Fruit fly (Drosophila melanogaster) whole organism, adult: Measurements from ENCODE around the gene CG15891.

Experiments
- CG11617 ChIP-seq: fragments of 200-800 bp; sonication (Bioruptor generic); optimal IDR thresholded peaks from 2 replicates; lab custom pipeline; 2017; ENCODE audit warnings: mild to moderate bottlenecking, missing biosample characterization, missing genetic modification reagents, missing genetic modification characterization
- CG12768 ChIP-seq: fragments of 200-800 bp; sonication (Bioruptor generic); optimal IDR thresholded peaks from 2 replicates; lab custom pipeline; 2017; ENCODE audit warnings: missing biosample characterization, missing genetic modification characterization, mild to moderate bottlenecking, moderate library complexity, missing genetic modification reagents
- CG14711 ChIP-seq: fragments of 200-800 bp; sonication (Bioruptor generic); optimal IDR thresholded peaks from 2 replicates; lab custom pipeline; 2018; ENCODE audit warnings: missing biosample characterization, mild to moderate bottlenecking, missing genetic modification characterization, moderate library complexity
- CG1620 ChIP-seq: fragments of 200-800 bp; sonication (Bioruptor generic); optimal IDR thresholded peaks from 2 replicates; lab custom pipeline; 2016; ENCODE audit warnings: missing biosample characterization, missing genetic modification characterization
- CG33017 ChIP-seq: fragments of 200-800 bp; sonication (Bioruptor generic); optimal IDR thresholded peaks from 2 replicates; lab custom pipeline; 2018; ENCODE audit warnings: missing biosample characterization, mild to moderate bottlenecking, missing genetic modification characterization, moderate library complexity
- CG5204 ChIP-seq: fragments of 200-800 bp; sonication (Bioruptor generic); optimal IDR thresholded peaks from 2 replicates; lab custom pipeline; 2016; ENCODE audit warnings: missing biosample characterization, missing genetic modification characterization
- CG7045 ChIP-seq: fragments of 200-800 bp; sonication (Bioruptor generic); optimal IDR thresholded peaks from 2 replicates; lab custom pipeline; 2017; ENCODE audit warnings: missing biosample characterization, mild to moderate bottlenecking, missing genetic modification characterization
- CG7101 ChIP-seq: fragments of 200-800 bp; sonication (Bioruptor generic); optimal IDR thresholded peaks from 2 replicates; lab custom pipeline; 2018; ENCODE audit warnings: missing biosample characterization, mild to moderate bottlenecking, missing genetic modification characterization, moderate library complexity
- Clk ChIP-seq: fragments of 200-800 bp; sonication (Bioruptor generic); optimal IDR thresholded peaks from 2 replicates; lab custom pipeline; 2017; ENCODE audit warnings: missing biosample characterization, missing genetic modification characterization
- Crg-1 ChIP-seq: fragments of 200-800 bp; sonication (Bioruptor generic); optimal IDR thresholded peaks from 2 replicates; lab custom pipeline; 2016; ENCODE audit warnings: missing biosample characterization, missing genetic modification characterization
- Hr96 ChIP-seq: fragments of 200-800 bp; sonication (Bioruptor generic); optimal IDR thresholded peaks from 2 replicates; lab custom pipeline; 2016; ENCODE audit warnings: missing biosample characterization, missing genetic modification characterization
- Mnt ChIP-seq: fragments of 200-800 bp; sonication (Bioruptor generic); optimal IDR thresholded peaks from 2 replicates; lab custom pipeline; 2016; ENCODE audit warnings: missing biosample characterization, mild to moderate bottlenecking, missing genetic modification characterization
- bab1 ChIP-seq: fragments of 200-800 bp; sonication (Bioruptor generic); optimal IDR thresholded peaks from 3 replicates; lab custom pipeline; 2019; ENCODE audit warnings: missing biosample characterization, mild to moderate bottlenecking, missing genetic modification characterization, moderate library complexity
- cic ChIP-seq: fragments of 200-800 bp; sonication (Bioruptor generic); optimal IDR thresholded peaks from 2 replicates; lab custom pipeline; 2017; ENCODE audit warnings: missing biosample characterization, mild to moderate bottlenecking, missing genetic modification characterization, moderate library complexity
- cnc ChIP-seq, 2 experiments: fragments of >200 bp; optimal IDR thresholded peaks; 2 replicates each; lab custom pipeline; 2017
- ovo ChIP-seq: fragments of 200-800 bp; sonication (Bioruptor generic); optimal IDR thresholded peaks from 2 replicates; lab custom pipeline; 2016; ENCODE audit warnings: missing biosample characterization, missing genetic modification characterization
- pad ChIP-seq: fragments of 200-800 bp; sonication (Bioruptor generic); optimal IDR thresholded peaks from 3 replicates; lab custom pipeline; 2017; ENCODE audit warnings: missing biosample characterization, missing genetic modification characterization, mild to moderate bottlenecking, moderate library complexity, missing genetic modification reagents
- tj ChIP-seq: fragments of 200-800 bp; sonication (Bioruptor generic); optimal IDR thresholded peaks from 3 replicates; lab custom pipeline; 2017; ENCODE audit warnings: missing biosample characterization, mild to moderate bottlenecking, missing genetic modification characterization, moderate library complexity
- toe ChIP-seq: fragments of 200-800 bp; sonication (Bioruptor generic); optimal IDR thresholded peaks from 2 replicates; lab custom pipeline; 2016; ENCODE audit warnings: missing biosample characterization, missing genetic modification characterization

CG15891 gene

dm6 chrX:6253701-6254100, 41.4 kb downstream of the CG15891 start:
- TF ChIP-seq CG14711 (tag; lab: Kevin White, UChicago) (no peak), CG7101 (no peak), bab1 (GFP tag; lab: Kevin White, UChicago) (no peak), CG33017 (tag; lab: Kevin White, UChicago) (no peak), tj (GFP tag; lab: Kevin White, UChicago) (no peak), Hr96 (GFP tag; lab: Kevin White, UChicago) (no peak), CG1620 (GFP tag; lab: Kevin White, UChicago) (no peak), cic (no peak), pad (GFP tag; lab: Kevin White, UChicago) (no peak), Crg-1 (GFP tag; lab: Kevin White, UChicago) (no peak), CG7045 (GFP tag; lab: Kevin White, UChicago) (no peak), ovo (GFP tag; lab: Kevin White, UChicago) (no peak), Clk (GFP tag; lab: Kevin White, UChicago) (no peak), CG12768 (GFP tag; lab: Kevin White, UChicago) (no peak), CG11617 (GFP tag; lab: Kevin White, UChicago) (no peak), cnc (optimal IDR thresholded peaks at IDR 0.05; lab: Kevin White, UChicago) (no peak), Mnt (GFP tag; lab: Kevin White, UChicago) (no peak), CG5204 (no peak)

dm6 chrX:6252897-6253540, 42.1 kb downstream of the CG15891 start:
- TF ChIP-seq CG14711 (tag; lab: Kevin White, UChicago) (no peak), CG7045 (GFP tag; lab: Kevin White, UChicago) (no peak), Hr96 (GFP tag; lab: Kevin White, UChicago) (no peak), CG5204 (no peak), CG11617 (GFP tag; lab: Kevin White, UChicago) (no peak), Mnt (GFP tag; lab: Kevin White, UChicago) (no peak), Crg-1 (GFP tag; lab: Kevin White, UChicago) (no peak), toe (GFP tag; lab: Kevin White, UChicago) (no peak), Clk (GFP tag; lab: Kevin White, UChicago) (no peak), ovo (GFP tag; lab: Kevin White, UChicago) (no peak), CG7101 (no peak), CG12768 (GFP tag; lab: Kevin White, UChicago) (no peak), tj (GFP tag; lab: Kevin White, UChicago) (no peak), pad (GFP tag; lab: Kevin White, UChicago) (no peak), cnc (optimal IDR thresholded peaks at IDR 0.05; lab: Kevin White, UChicago) (no peak), bab1 (GFP tag; lab: Kevin White, UChicago) (no peak)
